Fruit fly (Drosophila melanogaster): ENCODE measurements around the gene nAChRbeta3.

Gene nAChRbeta3

DNA sequence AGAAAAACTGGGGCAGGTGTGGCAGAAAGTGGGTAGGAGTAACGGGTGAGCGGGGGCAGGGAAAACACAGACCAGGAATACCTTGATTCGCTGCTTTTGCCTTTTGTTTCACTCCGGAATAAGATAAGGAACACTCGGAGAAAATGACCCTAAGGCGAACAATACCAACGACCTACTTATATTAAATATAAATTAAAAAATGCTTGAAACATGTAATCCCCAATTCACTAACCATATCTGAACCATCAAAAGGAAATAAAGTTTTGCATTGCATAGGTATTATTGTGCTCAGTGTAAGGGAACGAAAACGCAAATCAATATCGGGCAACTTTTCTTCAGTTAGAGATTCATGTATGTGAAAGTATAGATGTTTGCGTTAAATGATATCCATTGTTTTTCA is 32.9 kb upstream of the nAChRbeta3 start (continued):
- peak; percentile 56 for TF ChIP-seq Ssrp (tag; optimal IDR thresholded peaks at IDR 0.05)
- TF ChIP-seq E2f1 (GFP tag; IDR thresholded peaks at IDR 0.05) = no peak; the same call in 1 of the 2 replicates
- TF ChIP-seq zen (tag; optimal IDR thresholded peaks at IDR 0.05) = no peak
- no peak for TF ChIP-seq CG15073 (GFP tag; optimal IDR thresholded peaks at IDR 0.05)
- TF ChIP-seq Dek (tag; optimal IDR thresholded peaks at IDR 0.05) = peak; percentile 55
- TF ChIP-seq Dref (GFP tag; IDR thresholded peaks at IDR 0.05) = no peak
- TF ChIP-seq nerfin-2 (GFP tag; IDR thresholded peaks at IDR 0.05; ENCODE audit: partially characterized antibody) = no peak
- TF ChIP-seq CG6272 (GFP tag; IDR thresholded peaks at IDR 0.05) = no peak
- TF ChIP-seq lab (GFP tag; optimal IDR thresholded peaks at IDR 0.05) = peak; percentile 32
- no peak for TF ChIP-seq sima (GFP tag; optimal IDR thresholded peaks at IDR 0.05)
- no peak for TF ChIP-seq crol (GFP tag; IDR thresholded peaks at IDR 0.05)
- TF ChIP-seq Six4 (GFP tag; optimal IDR thresholded peaks at IDR 0.05) = no peak
- no peak for TF ChIP-seq Poxn (GFP tag; IDR thresholded peaks at IDR 0.05)
- TF ChIP-seq CG14965 (GFP tag; optimal IDR thresholded peaks at IDR 0.05; ENCODE audit: borderline replicate concordance) = no peak
- no peak for TF ChIP-seq CG1792 (GFP tag; optimal IDR thresholded peaks at IDR 0.05)
- no peak for TF ChIP-seq dm (GFP tag; optimal IDR thresholded peaks at IDR 0.05)
- peak; percentile 37 to 75 for TF ChIP-seq Hr51 (GFP tag; optimal IDR thresholded peaks at IDR 0.05)
- no peak for TF ChIP-seq run (tag; optimal IDR thresholded peaks at IDR 0.05)
- TF ChIP-seq CG30020 (tag; optimal IDR thresholded peaks at IDR 0.05) = no peak
- no peak for TF ChIP-seq CG7928 (GFP tag; optimal IDR thresholded peaks at IDR 0.05)
- TF ChIP-seq CG10366 (GFP tag; IDR thresholded peaks at IDR 0.05) = peak; percentile 67
- no peak for TF ChIP-seq zfh2 (GFP tag; optimal IDR thresholded peaks at IDR 0.05)
- TF ChIP-seq bbx (GFP tag; IDR thresholded peaks at IDR 0.05; ENCODE audit: partially characterized antibody) = no peak
- no peak for TF ChIP-seq CG13287 (GFP tag; IDR thresholded peaks at IDR 0.05; ENCODE audit: partially characterized antibody)
- peak; percentile 30 for TF ChIP-seq mam (GFP tag; optimal IDR thresholded peaks at IDR 0.05)
- TF ChIP-seq chinmo (GFP tag; IDR thresholded peaks at IDR 0.05; ENCODE audit: partially characterized antibody) = no peak
- TF ChIP-seq ac (GFP tag; optimal IDR thresholded peaks at IDR 0.05) = peak; percentile 24
- no peak for TF ChIP-seq Myb (GFP tag; optimal IDR thresholded peaks at IDR 0.05)
- peak; percentile 65 for TF ChIP-seq dmrt11E (tag; optimal IDR thresholded peaks at IDR 0.05)
- peak; percentile 54; the same call in 1 of the 3 replicates for TF ChIP-seq so (GFP tag; IDR thresholded peaks at IDR 0.05)
- TF ChIP-seq ranshi (GFP tag; IDR thresholded peaks at IDR 0.05) = peak; percentile 76
- no peak for TF ChIP-seq Opbp (GFP tag; IDR thresholded peaks at IDR 0.05; ENCODE audit: partially characterized antibody)
- no peak for TF ChIP-seq CG3995 (GFP tag; optimal IDR thresholded peaks at IDR 0.05)
- TF ChIP-seq Tbp (GFP tag; optimal IDR thresholded peaks at IDR 0.05) = no peak
- no peak for TF ChIP-seq ftz-f1 (GFP tag; optimal IDR thresholded peaks at IDR 0.05)
- TF ChIP-seq da (GFP tag; optimal IDR thresholded peaks at IDR 0.05) = no peak
- TF ChIP-seq B-H1 (GFP tag; IDR thresholded peaks at IDR 0.05) = no peak
- TF ChIP-seq CG8359 (GFP tag; optimal IDR thresholded peaks at IDR 0.05; ENCODE audit: borderline replicate concordance) = peak; percentile 24
- TF ChIP-seq disco-r (GFP tag; optimal IDR thresholded peaks at IDR 0.05) = no peak
- no peak for TF ChIP-seq CG10543 (GFP tag; optimal IDR thresholded peaks at IDR 0.05)
- peak; percentile 62 for TF ChIP-seq ap (GFP tag; IDR thresholded peaks at IDR 0.05)
- TF ChIP-seq Usf (GFP tag; optimal IDR thresholded peaks at IDR 0.05) = no peak
- TF ChIP-seq peb (GFP tag; IDR thresholded peaks at IDR 0.05) = no peak
- TF ChIP-seq Trl (optimal IDR thresholded peaks at IDR 0.05) = no peak
- no peak for TF ChIP-seq Trl (GFP tag; optimal IDR thresholded peaks at IDR 0.05)
- no peak for TF ChIP-seq CG10321 (GFP tag; IDR thresholded peaks at IDR 0.05)
- no peak for TF ChIP-seq Atf3 (GFP tag; optimal IDR thresholded peaks at IDR 0.05)
- no peak for TF ChIP-seq amos (GFP tag; IDR thresholded peaks at IDR 0.05; ENCODE audit: partially characterized antibody)
- no peak for TF ChIP-seq ase (GFP tag; IDR thresholded peaks at IDR 0.05)
- peak; percentile 38 for TF ChIP-seq CG16815 (GFP tag; optimal IDR thresholded peaks at IDR 0.05)
- TF ChIP-seq CG7963 (GFP tag; IDR thresholded peaks at IDR 0.05; ENCODE audit: partially characterized antibody) = no peak
- TF ChIP-seq mirr (GFP tag; optimal IDR thresholded peaks at IDR 0.05) = no peak

All from whole organism, embryonic.